Fruit fly (Drosophila melanogaster): ENCODE measurements around the gene CG9016.
A peak's percentile ranks its signal among the peaks of the same experiment; 100 is the strongest.

The CG9016 gene

DNA sequence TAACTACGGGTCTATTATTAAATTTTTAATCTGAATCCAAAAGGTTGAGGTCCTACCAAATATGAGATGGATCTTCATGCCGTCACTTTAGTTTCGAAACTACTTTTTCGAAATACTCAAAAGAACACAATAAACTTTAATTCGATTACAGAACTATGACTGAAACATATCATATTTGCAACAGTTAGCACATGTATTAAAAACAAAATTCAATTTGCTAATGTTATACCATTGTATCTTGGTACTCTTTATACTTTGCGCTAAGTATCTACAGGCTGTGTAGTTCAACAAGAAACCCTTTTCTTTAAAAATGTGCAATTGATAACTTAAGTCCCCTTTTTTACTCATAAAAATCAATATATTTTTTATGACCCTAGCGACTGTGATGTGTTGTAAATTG is 38.8 kb downstream of the CG9016 start, which contains the start of the genes Sfp26Ac and CG43185:
Gene Sfp26Ac, minus strand, starts transcription at position 101 of the 400 bp plus-strand sequence.
Gene CG43185, plus strand, starts transcription at position 215 of the 400 bp plus-strand sequence.
- TF ChIP-seq CG4318 (GFP tag; optimal IDR thresholded peaks at IDR 0.05) (no peak), Ets21C (GFP tag; optimal IDR thresholded peaks at IDR 0.05) (no peak), CG8632 (GFP tag; optimal IDR thresholded peaks at IDR 0.05) (no peak), CG16779 (tag; optimal IDR thresholded peaks at IDR 0.05) (no peak), eg (GFP tag; IDR thresholded peaks at IDR 0.05) (no peak), CG3032 (tag; optimal IDR thresholded peaks at IDR 0.05) (no peak), topi (GFP tag; optimal IDR thresholded peaks at IDR 0.05) (no peak), Eip78C (GFP tag) (no peak), CG8119 (GFP tag; IDR thresholded peaks at IDR 0.05) (no peak), Blimp-1 (GFP tag; optimal IDR thresholded peaks at IDR 0.05) (no peak), ss (GFP tag; optimal IDR thresholded peaks at IDR 0.05) (no peak), Met (GFP tag; optimal IDR thresholded peaks at IDR 0.05) (no peak), pdm3 (GFP tag; optimal IDR thresholded peaks at IDR 0.05) (no peak), CG8319 (GFP tag; optimal IDR thresholded peaks at IDR 0.05) (no peak), Eip93F (GFP tag; optimal IDR thresholded peaks at IDR 0.05) (no peak), Sox15 (GFP tag; optimal IDR thresholded peaks at IDR 0.05) (no peak), Hr4 (GFP tag; optimal IDR thresholded peaks at IDR 0.05) (no peak), CG15336 (GFP tag; IDR thresholded peaks at IDR 0.05) (no peak)

DNA sequence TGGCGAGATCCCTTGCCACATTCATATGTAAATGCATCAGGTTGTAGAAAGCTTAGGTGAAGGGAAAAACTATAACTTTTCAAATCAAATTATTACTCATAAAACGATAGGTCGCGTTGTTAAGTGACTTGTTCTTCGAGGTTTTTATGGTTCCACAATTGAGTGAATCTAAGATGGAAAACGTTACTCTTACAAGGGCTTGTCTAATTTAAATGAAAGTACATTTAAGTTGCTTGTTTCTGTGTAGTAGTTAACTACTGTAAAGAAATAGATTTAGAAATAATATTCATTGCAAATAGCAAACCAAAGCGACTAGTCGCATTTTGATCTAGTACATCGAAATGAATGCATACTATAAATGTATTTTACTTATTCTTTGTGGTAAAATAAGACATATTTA is 40.0 kb downstream of the CG9016 start, which contains the start of gene CG44574:
Gene CG44574, plus strand, starts transcription at position 301 of the 400 bp plus-strand sequence.
- no peak for TF ChIP-seq CG3919 (GFP tag; optimal IDR thresholded peaks at IDR 0.05)
- no peak for TF ChIP-seq CG9139 (GFP tag; optimal IDR thresholded peaks at IDR 0.05)
- TF ChIP-seq pdm3 (GFP tag; optimal IDR thresholded peaks at IDR 0.05), result no peak
- TF ChIP-seq Eip75B (GFP tag; optimal IDR thresholded peaks at IDR 0.05), result no peak
- TF ChIP-seq CG1621 (tag; optimal IDR thresholded peaks at IDR 0.05), result no peak
- no peak for TF ChIP-seq CG10669 (GFP tag; optimal IDR thresholded peaks at IDR 0.05)
- no peak for TF ChIP-seq Ets96B (tag; optimal IDR thresholded peaks at IDR 0.05)
- TF ChIP-seq CG10631 (GFP tag; optimal IDR thresholded peaks at IDR 0.05), result no peak
- TF ChIP-seq net (GFP tag; optimal IDR thresholded peaks at IDR 0.05), result no peak
- no peak for TF ChIP-seq fd85E (GFP tag; optimal IDR thresholded peaks at IDR 0.05)
- no peak for TF ChIP-seq ss (GFP tag; optimal IDR thresholded peaks at IDR 0.05)
- no peak for TF ChIP-seq eg (GFP tag; IDR thresholded peaks at IDR 0.05)
- no peak for TF ChIP-seq CG16779 (tag; optimal IDR thresholded peaks at IDR 0.05)
- TF ChIP-seq Sox102F (GFP tag; optimal IDR thresholded peaks at IDR 0.05), result no peak
- TF ChIP-seq CG34406 (GFP tag; optimal IDR thresholded peaks at IDR 0.05), result no peak
- no peak for TF ChIP-seq Lpt (GFP tag; optimal IDR thresholded peaks at IDR 0.05)

DNA sequence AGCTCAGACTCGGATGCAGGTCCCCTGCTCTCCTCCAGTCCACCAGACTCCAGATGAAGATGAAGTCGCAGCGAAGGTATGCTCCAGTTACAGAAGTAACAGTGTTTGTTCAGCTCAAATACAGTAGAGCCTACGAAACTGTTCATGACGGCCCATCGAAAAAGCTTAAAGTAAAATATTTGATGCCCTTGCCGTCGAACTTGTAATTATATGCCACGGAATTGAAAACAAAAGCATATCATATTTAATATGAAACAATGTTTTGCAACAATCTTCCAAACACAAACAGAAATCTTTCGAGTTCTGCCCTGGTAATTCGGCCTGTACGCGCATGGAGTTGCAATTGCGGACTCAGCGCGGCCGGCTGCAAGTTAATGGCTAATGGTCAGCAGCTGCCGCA is 42.3 kb downstream of the CG9016 start:
- TF ChIP-seq CG10669 (GFP tag; optimal IDR thresholded peaks at IDR 0.05) (no peak), CG11902 (GFP tag; optimal IDR thresholded peaks at IDR 0.05) (no peak), CG4318 (GFP tag; optimal IDR thresholded peaks at IDR 0.05) (peak; percentile 19), Hr4 (GFP tag; optimal IDR thresholded peaks at IDR 0.05) (peak; percentile 58), Ets21C (GFP tag; optimal IDR thresholded peaks at IDR 0.05) (no peak), CG16779 (tag; optimal IDR thresholded peaks at IDR 0.05) (no peak), lz (GFP tag; optimal IDR thresholded peaks at IDR 0.05) (no peak), Eip78C (GFP tag) (peak; percentile 74), CG11762 (GFP tag; optimal IDR thresholded peaks at IDR 0.05; ENCODE audit: insufficient read depth) (no peak), svp (GFP tag) (peak; percentile 20), achi (GFP tag; optimal IDR thresholded peaks at IDR 0.05) (peak; percentile 39), dsx (GFP tag; optimal IDR thresholded peaks at IDR 0.05; ENCODE audit: poor library complexity, severe bottlenecking) (peak; percentile 4), CG32006 (GFP tag; optimal IDR thresholded peaks at IDR 0.05) (peak; percentile 67), CG6276 (GFP tag; optimal IDR thresholded peaks at IDR 0.05) (peak; percentile 25), fkh (GFP tag; optimal IDR thresholded peaks at IDR 0.05) (peak; percentile 38), spab (GFP tag; optimal IDR thresholded peaks at IDR 0.05) (no peak), pdm3 (GFP tag; optimal IDR thresholded peaks at IDR 0.05) (peak; percentile 21), Met (GFP tag; optimal IDR thresholded peaks at IDR 0.05) (peak; percentile 18), CG3919 (GFP tag; optimal IDR thresholded peaks at IDR 0.05) (peak; percentile 37), Lpt (GFP tag; optimal IDR thresholded peaks at IDR 0.05) (peak; percentile 27), CG10631 (GFP tag; optimal IDR thresholded peaks at IDR 0.05) (peak; percentile 46), Sox14 (GFP tag; optimal IDR thresholded peaks at IDR 0.05) (peak; percentile 7), OdsH (GFP tag; optimal IDR thresholded peaks at IDR 0.05) (peak; percentile 37), CG8119 (GFP tag; IDR thresholded peaks at IDR 0.05) (peak; percentile 65), CG15336 (GFP tag; IDR thresholded peaks at IDR 0.05) (no peak; the same call in 1 of the 2 replicates), topi (GFP tag; optimal IDR thresholded peaks at IDR 0.05) (no peak), Ets96B (tag; optimal IDR thresholded peaks at IDR 0.05) (peak; percentile 12), CG31627 (GFP tag; optimal IDR thresholded peaks at IDR 0.05) (peak; percentile 9), Sox102F (GFP tag; optimal IDR thresholded peaks at IDR 0.05) (no peak), CG6163 (GFP tag; IDR thresholded peaks at IDR 0.05) (peak; percentile 66; the same call in 2 of the 3 replicates), Sox15 (GFP tag; optimal IDR thresholded peaks at IDR 0.05) (no peak)
